Worm (Caenorhabditis elegans): Measurements from ENCODE around the gene Y94H6A.5.
"Not testable (repeated sequence)": the region's sequence is repeated elsewhere in the genome, so short reads cannot be mapped to it uniquely, and the experiment has no call there.

The Y94H6A.5 gene

ce11 chrIV:2708329-2708965 lies 4.7 kb upstream of the Y94H6A.5 start:
- TF ChIP-seq klf-2 (GFP tag; conservative IDR thresholded peaks at IDR 0.05), result no peak
- no peak for TF ChIP-seq tab-1 (GFP tag; IDR thresholded peaks at IDR 0.05)
- no peak for TF ChIP-seq ztf-29 (GFP tag; IDR thresholded peaks at IDR 0.05)
- no peak for TF ChIP-seq ref-1 (GFP tag; conservative IDR thresholded peaks at IDR 0.05)
- TF ChIP-seq med-1 (GFP tag; optimal IDR thresholded peaks at IDR 0.05; ENCODE audit: insufficient read depth), result no peak
- no peak for TF ChIP-seq T22C8.4 (GFP tag; IDR thresholded peaks at IDR 0.05)
- TF ChIP-seq cog-1 (tag; optimal IDR thresholded peaks at IDR 0.05), result no peak
- peak; percentile 45; the same call in 1 of the 2 replicates for TF ChIP-seq flt-1 (GFP tag; IDR thresholded peaks at IDR 0.05)

ce11 chrIV:2707012-2707411 lies 3.2 kb upstream of the Y94H6A.5 start, which contains the start of gene ubc-8:
Gene ubc-8 (minus strand): TSS chrIV:2707238.
- no peak for TF ChIP-seq klf-2 (GFP tag; conservative IDR thresholded peaks at IDR 0.05)
- 0 out of 2 replicates have a peak, but pooled peaks have one; percentile 40 for TF ChIP-seq T22C8.4 (GFP tag; IDR thresholded peaks at IDR 0.05)
- no peak for TF ChIP-seq flt-1 (GFP tag; IDR thresholded peaks at IDR 0.05)

ce11 chrIV:2705675-2706074 lies 1.9 kb upstream of the Y94H6A.5 start:
- no peak for TF ChIP-seq ztf-29 (GFP tag; IDR thresholded peaks at IDR 0.05)
- no peak for TF ChIP-seq ztf-23 (GFP tag; IDR thresholded peaks at IDR 0.05)
- no peak for TF ChIP-seq klf-2 (GFP tag; conservative IDR thresholded peaks at IDR 0.05)
- TF ChIP-seq T22C8.4 (GFP tag; IDR thresholded peaks at IDR 0.05), result no peak
- no peak for TF ChIP-seq cog-1 (tag; optimal IDR thresholded peaks at IDR 0.05)
- no peak for TF ChIP-seq med-1 (GFP tag; optimal IDR thresholded peaks at IDR 0.05; ENCODE audit: insufficient read depth)
- no peak for TF ChIP-seq tab-1 (GFP tag; IDR thresholded peaks at IDR 0.05)

- TF ChIP-seq flt-1 (GFP tag; IDR thresholded peaks at IDR 0.05) (no peak), cog-1 (tag; optimal IDR thresholded peaks at IDR 0.05) (no peak), T22C8.4 (GFP tag; IDR thresholded peaks at IDR 0.05) (no peak), tab-1 (GFP tag; IDR thresholded peaks at IDR 0.05) (no peak), med-1 (GFP tag; optimal IDR thresholded peaks at IDR 0.05; ENCODE audit: insufficient read depth) (no peak), ref-1 (GFP tag; conservative IDR thresholded peaks at IDR 0.05) (no peak), klf-2 (GFP tag; conservative IDR thresholded peaks at IDR 0.05) (no peak), ztf-29 (GFP tag; IDR thresholded peaks at IDR 0.05) (no peak), ztf-23 (GFP tag; IDR thresholded peaks at IDR 0.05) (no peak)
These were observed 15.0 kb downstream of the Y94H6A.5 start, which contains the start of gene egrh-3 for ce11 chrIV:2688716-2689307. Gene egrh-3 (minus strand): TSS chrIV:2688766.

ce11 chrIV:2680281-2680680 lies 23.5 kb downstream of the Y94H6A.5 start:
- TF ChIP-seq T22C8.4 (GFP tag; IDR thresholded peaks at IDR 0.05), result peak; percentile 70
- no peak for TF ChIP-seq ztf-23 (GFP tag; IDR thresholded peaks at IDR 0.05)
- no peak for TF ChIP-seq flt-1 (GFP tag; IDR thresholded peaks at IDR 0.05)
- TF ChIP-seq tab-1 (GFP tag; IDR thresholded peaks at IDR 0.05), result no peak
- TF ChIP-seq med-1 (GFP tag; optimal IDR thresholded peaks at IDR 0.05; ENCODE audit: insufficient read depth), result no peak
- no peak for TF ChIP-seq ztf-29 (GFP tag; IDR thresholded peaks at IDR 0.05)
- TF ChIP-seq klf-2 (GFP tag; conservative IDR thresholded peaks at IDR 0.05), result no peak

- TF ChIP-seq ztf-23 (GFP tag; IDR thresholded peaks at IDR 0.05) (no peak), klf-2 (GFP tag; conservative IDR thresholded peaks at IDR 0.05) (no peak), med-1 (GFP tag; optimal IDR thresholded peaks at IDR 0.05; ENCODE audit: insufficient read depth) (no peak), T22C8.4 (GFP tag; IDR thresholded peaks at IDR 0.05) (no peak), ref-1 (GFP tag; conservative IDR thresholded peaks at IDR 0.05) (no peak), cog-1 (tag; optimal IDR thresholded peaks at IDR 0.05) (no peak), flt-1 (GFP tag; IDR thresholded peaks at IDR 0.05) (no peak), tab-1 (GFP tag; IDR thresholded peaks at IDR 0.05) (no peak), ztf-29 (GFP tag; IDR thresholded peaks at IDR 0.05) (no peak)
These were observed 25.6 kb downstream of the Y94H6A.5 start for ce11 chrIV:2678152-2678551.

ce11 chrIV:2677687-2678086 lies 26.1 kb downstream of the Y94H6A.5 start:
- TF ChIP-seq T22C8.4 (GFP tag; IDR thresholded peaks at IDR 0.05), result no peak
- TF ChIP-seq ztf-29 (GFP tag; IDR thresholded peaks at IDR 0.05), result no peak
- TF ChIP-seq tab-1 (GFP tag; IDR thresholded peaks at IDR 0.05), result no peak
- TF ChIP-seq ref-1 (GFP tag; conservative IDR thresholded peaks at IDR 0.05), result no peak
- no peak for TF ChIP-seq klf-2 (GFP tag; conservative IDR thresholded peaks at IDR 0.05)
- no peak for TF ChIP-seq med-1 (GFP tag; optimal IDR thresholded peaks at IDR 0.05; ENCODE audit: insufficient read depth)
- no peak for TF ChIP-seq flt-1 (GFP tag; IDR thresholded peaks at IDR 0.05)
- TF ChIP-seq cog-1 (tag; optimal IDR thresholded peaks at IDR 0.05), result no peak
- TF ChIP-seq ztf-23 (GFP tag; IDR thresholded peaks at IDR 0.05), result no peak

ce11 chrIV:2676281-2676680 lies 27.5 kb downstream of the Y94H6A.5 start, which contains the start of gene Y94H6A.3:
Gene Y94H6A.3 (plus strand): TSS chrIV:2676512.
- no peak for TF ChIP-seq klf-2 (GFP tag; conservative IDR thresholded peaks at IDR 0.05)
- 0 out of 2 replicates have a peak, but pooled peaks have one; percentile 54 for TF ChIP-seq ztf-23 (GFP tag; IDR thresholded peaks at IDR 0.05)
- no peak for TF ChIP-seq tab-1 (GFP tag; IDR thresholded peaks at IDR 0.05)

- TF ChIP-seq T22C8.4 (GFP tag; IDR thresholded peaks at IDR 0.05); ztf-23 (GFP tag; IDR thresholded peaks at IDR 0.05); klf-2 (GFP tag; conservative IDR thresholded peaks at IDR 0.05): not testable (repeated sequence)
These were observed 28.9 kb downstream of the Y94H6A.5 start, which contains the start of gene gpx-4 for ce11 chrIV:2674915-2675314. Gene gpx-4 (minus strand): TSS chrIV:2675015.

ce11 chrIV:2670664-2671063 lies 33.1 kb downstream of the Y94H6A.5 start:
- no peak for TF ChIP-seq ztf-23 (GFP tag; IDR thresholded peaks at IDR 0.05)
- no peak for TF ChIP-seq med-1 (GFP tag; optimal IDR thresholded peaks at IDR 0.05; ENCODE audit: insufficient read depth)
- no peak for TF ChIP-seq T22C8.4 (GFP tag; IDR thresholded peaks at IDR 0.05)
- TF ChIP-seq cog-1 (tag; optimal IDR thresholded peaks at IDR 0.05), result no peak
- TF ChIP-seq ref-1 (GFP tag; conservative IDR thresholded peaks at IDR 0.05), result no peak
- TF ChIP-seq tab-1 (GFP tag; IDR thresholded peaks at IDR 0.05), result no peak
- TF ChIP-seq klf-2 (GFP tag; conservative IDR thresholded peaks at IDR 0.05), result no peak
- TF ChIP-seq ztf-29 (GFP tag; IDR thresholded peaks at IDR 0.05), result no peak
- TF ChIP-seq flt-1 (GFP tag; IDR thresholded peaks at IDR 0.05), result no peak

Data from whole organism, midembryonic.